Fruit fly (Drosophila melanogaster): ENCODE data around the gene ymp.
A peak's percentile ranks its signal among the peaks of the same experiment; 100 is the strongest.

- no peak for TF ChIP-seq pan (optimal IDR thresholded peaks at IDR 0.05)
- TF ChIP-seq CG8478 (optimal IDR thresholded peaks at IDR 0.05): peak; percentile 6
- no peak for TF ChIP-seq psq (optimal IDR thresholded peaks at IDR 0.05)
- no peak for TF ChIP-seq Dll (optimal IDR thresholded peaks at IDR 0.05)
- TF ChIP-seq usp (GFP tag; optimal IDR thresholded peaks at IDR 0.05): no peak
Measured at dm6 chr3R:25646882-25647518, 38.1 kb upstream of the ymp start.

Measured in whole organism.